Worm (Caenorhabditis elegans) whole organism, L4 larva: ENCODE results near the gene lgc-30.

Source experiments
- F10B5.3 ChIP-seq: sonication (generic microtip); optimal IDR thresholded peaks from 2 replicates; lab custom pipeline; 2016; ENCODE audit warnings: mild to moderate bottlenecking, missing genetic modification characterization, missing compliant biosample characterization
- F37D6.2 ChIP-seq: sonication (generic microtip); optimal IDR thresholded peaks from 2 replicates; lab custom pipeline; 2016; ENCODE audit warnings: mild to moderate bottlenecking, missing genetic modification characterization, missing compliant biosample characterization
- F44E2.7 ChIP-seq: fragments of 200-800 bp; sonication (Bioruptor generic); IDR thresholded peaks from 2 replicates; pipeline ENCODE4 v2.1.2; 2022; ENCODE audit warnings: missing genetic modification characterization, missing compliant biosample characterization
- F49E8.2 ChIP-seq: sonication (generic microtip); optimal IDR thresholded peaks from 2 replicates; lab custom pipeline; 2016; ENCODE audit warnings: missing compliant biosample characterization, mild to moderate bottlenecking, missing genetic modification characterization, borderline replicate concordance
- R02D3.7 ChIP-seq: fragments of 150-350 bp; sonication (generic microtip); optimal IDR thresholded peaks from 3 replicates; lab custom pipeline; 2014; ENCODE audit warnings: missing biosample characterization, missing genetic modification characterization
- Y105C5A.15 ChIP-seq: fragments of 200-800 bp; sonication (Bioruptor generic); IDR thresholded peaks from 2 replicates; pipeline ENCODE4 v1.3.6; 2022; ENCODE audit warnings: missing genetic modification characterization, missing compliant biosample characterization
- Y5F2A.4 ChIP-seq: fragments of 200-800 bp; sonication (Bioruptor generic); optimal IDR thresholded peaks from 2 replicates; lab custom pipeline; 2018; ENCODE audit warnings: mild to moderate bottlenecking, missing genetic modification characterization, missing compliant biosample characterization
- Y75B8A.6 ChIP-seq: fragments of 200-800 bp; sonication (Bioruptor generic); IDR thresholded peaks from 2 replicates; pipeline ENCODE4 v1.3.6; 2022; ENCODE audit warnings: missing genetic modification reagents, missing genetic modification characterization, missing compliant biosample characterization
- ZK337.2 ChIP-seq: fragments of 200-800 bp; sonication (Bioruptor generic); IDR thresholded peaks from 2 replicates; pipeline ENCODE4 v1.3.6; 2022; ENCODE audit warnings: missing genetic modification reagents, missing genetic modification characterization, missing compliant biosample characterization
- ama-1 ChIP-seq: fragments of 150-350 bp; optimal IDR thresholded peaks from 2 replicates; lab custom pipeline; 2014; ENCODE audit warnings: inconsistent platforms, mixed read lengths
- attf-4 ChIP-seq: sonication (generic microtip); optimal IDR thresholded peaks from 3 replicates; lab custom pipeline; 2017; ENCODE audit warnings: missing biosample characterization, missing genetic modification characterization
- ceh-28 ChIP-seq: fragments of 150-350 bp; optimal IDR thresholded peaks from 2 replicates; lab custom pipeline; 2014; ENCODE audit warnings: missing biosample characterization, missing genetic modification reagents, missing genetic modification characterization
- ceh-44 ChIP-seq: fragments of 200-800 bp; sonication (Bioruptor generic); IDR thresholded peaks from 2 replicates; pipeline ENCODE4 v1.3.6; 2022; ENCODE audit warnings: missing genetic modification reagents, missing genetic modification characterization, missing compliant biosample characterization
- ceh-82 ChIP-seq: sonication (generic microtip); optimal IDR thresholded peaks from 2 replicates; lab custom pipeline; 2017; ENCODE audit warnings: missing biosample characterization, missing genetic modification characterization
- ces-1 ChIP-seq: fragments of 150-350 bp; sonication (generic microtip); optimal IDR thresholded peaks from 4 replicates; lab custom pipeline; 2014; ENCODE audit warnings: missing biosample characterization, missing genetic modification reagents, missing genetic modification characterization
- daf-12 ChIP-seq: fragments of 150-350 bp; optimal IDR thresholded peaks from 2 replicates; lab custom pipeline; 2014; ENCODE audit warnings: missing biosample characterization, missing genetic modification reagents, missing genetic modification characterization
- daf-8 ChIP-seq: fragments of 200-800 bp; sonication (Bioruptor generic); IDR thresholded peaks from 2 replicates; pipeline ENCODE4 v1.3.6; 2022; ENCODE audit warnings: missing genetic modification characterization, missing compliant biosample characterization
- dpl-1 ChIP-seq: fragments of 150-350 bp; optimal IDR thresholded peaks from 2 replicates; lab custom pipeline; 2014; ENCODE audit warnings: missing biosample characterization, missing genetic modification reagents, missing genetic modification characterization
- egl-27 ChIP-seq: sonication (generic microtip); optimal IDR thresholded peaks from 3 replicates; lab custom pipeline; 2017; ENCODE audit warnings: missing biosample characterization, missing genetic modification reagents, missing genetic modification characterization
- fkh-10 ChIP-seq: fragments of 150-350 bp; optimal IDR thresholded peaks from 2 replicates; lab custom pipeline; 2014; ENCODE audit warnings: missing biosample characterization, missing genetic modification reagents, missing genetic modification characterization
- fos-1 ChIP-seq: fragments of 150-350 bp; optimal IDR thresholded peaks from 2 replicates; lab custom pipeline; 2014; ENCODE audit warnings: missing biosample characterization, missing genetic modification characterization
- gei-8 ChIP-seq: fragments of 200-800 bp; sonication (Bioruptor generic); optimal IDR thresholded peaks from 2 replicates; lab custom pipeline; 2018; ENCODE audit warnings: mild to moderate bottlenecking, missing genetic modification characterization, missing compliant biosample characterization
- hif-1 ChIP-seq, 2 experiments: sonication (generic microtip); optimal IDR thresholded peaks; 2 replicates each; lab custom pipeline; 2016 to 2017; ENCODE audit warnings: missing compliant biosample characterization in 2 of 2, missing genetic modification characterization in 2 of 2, missing genetic modification reagents in 2 of 2, missing genotype in 2 of 2, mild to moderate bottlenecking in 1 of 2
- hlh-11 ChIP-seq: fragments of 200-800 bp; sonication (Bioruptor generic); optimal IDR thresholded peaks from 2 replicates; lab custom pipeline; 2018; ENCODE audit warnings: mild to moderate bottlenecking, missing genetic modification characterization, missing compliant biosample characterization
- hmg-1.1 ChIP-seq: fragments of 200-800 bp; sonication (Bioruptor generic); IDR thresholded peaks from 2 replicates; pipeline ENCODE4 v1.3.6; 2022; ENCODE audit warnings: missing genetic modification reagents, missing genetic modification characterization, missing compliant biosample characterization
- jun-1 ChIP-seq: fragments of 150-350 bp; optimal IDR thresholded peaks from 2 replicates; lab custom pipeline; 2014; ENCODE audit warnings: missing biosample characterization, missing genetic modification reagents, missing genetic modification characterization
- lim-7 ChIP-seq: fragments of 200-800 bp; sonication (Bioruptor generic); IDR thresholded peaks from 2 replicates; pipeline ENCODE4 v1.3.6; 2022; ENCODE audit warnings: missing genetic modification characterization, missing compliant biosample characterization
- lin-15B ChIP-seq: fragments of 150-350 bp; sonication (generic microtip); optimal IDR thresholded peaks from 3 replicates; lab custom pipeline; 2014; ENCODE audit warnings: missing biosample characterization, missing genetic modification characterization
- lin-39 ChIP-seq: fragments of 150-350 bp; optimal IDR thresholded peaks from 2 replicates; lab custom pipeline; 2014; ENCODE audit warnings: missing biosample characterization, missing genetic modification reagents, missing genetic modification characterization
- lsy-2 ChIP-seq, 2 experiments: fragments of 150-350 bp in 1 of 2; sonication (generic microtip) in 1 of 2; optimal IDR thresholded peaks; 2 replicates each; lab custom pipeline; 2014 to 2017; ENCODE audit warnings: missing biosample characterization in 2 of 2, missing genetic modification characterization in 2 of 2
- madf-5 ChIP-seq, 2 experiments: fragments of 200-800 bp; sonication (Bioruptor generic); IDR thresholded peaks; 2 replicates each; pipeline ENCODE4 v1.3.6; 2022; ENCODE audit warnings: missing compliant biosample characterization in 2 of 2, missing genetic modification characterization in 2 of 2
- mdl-1 ChIP-seq, 2 experiments: fragments of 150-350 bp in 1 of 2; sonication (generic microtip) in 1 of 2; optimal IDR thresholded peaks; 2 replicates each; lab custom pipeline; 2014 to 2017; ENCODE audit warnings: missing biosample characterization in 2 of 2, missing genetic modification characterization in 2 of 2
- mdt-29 ChIP-seq: fragments of 200-800 bp; sonication (Bioruptor generic); IDR thresholded peaks from 2 replicates; pipeline ENCODE4 v1.3.6; 2022; ENCODE audit warnings: missing genetic modification reagents, missing genetic modification characterization, missing compliant biosample characterization
- mep-1 ChIP-seq: fragments of 150-350 bp; sonication (generic microtip); optimal IDR thresholded peaks from 3 replicates; lab custom pipeline; 2014; ENCODE audit warnings: missing biosample characterization, missing genetic modification characterization
- mes-2 ChIP-seq: sonication (generic microtip); optimal IDR thresholded peaks from 2 replicates; lab custom pipeline; 2016; ENCODE audit warnings: missing genotype, mild to moderate bottlenecking, missing genetic modification characterization, missing compliant biosample characterization; ENCODE audit not compliant: poor library complexity, severe bottlenecking
- nhr-237 ChIP-seq: sonication (generic microtip); optimal IDR thresholded peaks from 2 replicates; lab custom pipeline; 2017; ENCODE audit warnings: missing biosample characterization, missing genetic modification characterization
- nhr-42 ChIP-seq: fragments of 200-800 bp; sonication (Bioruptor generic); IDR thresholded peaks from 2 replicates; pipeline ENCODE4 v1.3.6; 2022; ENCODE audit warnings: missing genetic modification characterization, missing compliant biosample characterization
- nhr-48 ChIP-seq: sonication (generic microtip); optimal IDR thresholded peaks from 2 replicates; lab custom pipeline; 2016; ENCODE audit warnings: mild to moderate bottlenecking, missing genetic modification characterization, missing compliant biosample characterization
- nhr-76 ChIP-seq: fragments of 150-350 bp; optimal IDR thresholded peaks from 2 replicates; lab custom pipeline; 2014; ENCODE audit warnings: missing biosample characterization, missing genetic modification characterization
- nhr-77 ChIP-seq: fragments of 150-350 bp; optimal IDR thresholded peaks from 2 replicates; lab custom pipeline; 2014; ENCODE audit warnings: missing biosample characterization, missing genetic modification characterization
- pha-4 ChIP-seq, 2 experiments: fragments of 150-350 bp in 1 of 2; fragments of 200-800 bp in 1 of 2; sonication (Bioruptor generic) in 1 of 2; IDR thresholded peaks in 1 of 2; optimal IDR thresholded peaks in 1 of 2; 2 replicates each; pipeline versions ENCODE4 v1.3.6 to Lab custom; 2014 to 2022; ENCODE audit warnings: missing genetic modification characterization in 2 of 2, missing genetic modification reagents in 2 of 2, missing biosample characterization in 1 of 2, missing compliant biosample characterization in 1 of 2
- pqm-1 ChIP-seq: sonication (generic microtip); optimal IDR thresholded peaks from 2 replicates; lab custom pipeline; 2017; ENCODE audit warnings: missing biosample characterization, missing genetic modification characterization
- rbr-2 ChIP-seq: sonication (generic microtip); optimal IDR thresholded peaks from 2 replicates; lab custom pipeline; 2016; ENCODE audit warnings: missing genotype, missing genetic modification characterization, missing compliant biosample characterization
- saeg-2 ChIP-seq: fragments of 200-800 bp; sonication (Bioruptor generic); IDR thresholded peaks from 2 replicates; pipeline ENCODE4 v1.3.6; 2022; ENCODE audit warnings: missing genetic modification reagents, missing genetic modification characterization, missing compliant biosample characterization
- skn-1 ChIP-seq: fragments of 150-350 bp; optimal IDR thresholded peaks from 2 replicates; lab custom pipeline; 2014; ENCODE audit warnings: missing biosample characterization, missing genetic modification characterization
- spr-1 ChIP-seq: sonication (generic microtip); optimal IDR thresholded peaks from 2 replicates; lab custom pipeline; 2016; ENCODE audit warnings: mild to moderate bottlenecking, missing genetic modification characterization, missing compliant biosample characterization
- spr-3 ChIP-seq: fragments of 200-800 bp; sonication (Bioruptor generic); optimal IDR thresholded peaks from 2 replicates; lab custom pipeline; 2018; ENCODE audit warnings: mild to moderate bottlenecking, missing genetic modification characterization, missing compliant biosample characterization
- tra-1 ChIP-seq: fragments of 200-800 bp; sonication (Bioruptor generic); IDR thresholded peaks from 2 replicates; pipeline ENCODE4 v1.3.6; 2022; ENCODE audit warnings: missing genetic modification reagents, missing genetic modification characterization, missing compliant biosample characterization
- unc-130 ChIP-seq: sonication (generic microtip); optimal IDR thresholded peaks from 2 replicates; lab custom pipeline; 2016; ENCODE audit warnings: missing genetic modification reagents, missing genetic modification characterization, missing compliant biosample characterization
- zfp-2 ChIP-seq: sonication (generic microtip); optimal IDR thresholded peaks from 2 replicates; lab custom pipeline; 2016; ENCODE audit warnings: mild to moderate bottlenecking, missing genetic modification characterization, missing compliant biosample characterization
- zfp-3 ChIP-seq: fragments of 200-800 bp; sonication (Bioruptor generic); conservative IDR thresholded peaks from 2 replicates; pipeline ENCODE4 v1.3.6; 2022; ENCODE audit warnings: missing genetic modification reagents, missing genetic modification characterization, missing compliant biosample characterization

The lgc-30 gene

DNA sequence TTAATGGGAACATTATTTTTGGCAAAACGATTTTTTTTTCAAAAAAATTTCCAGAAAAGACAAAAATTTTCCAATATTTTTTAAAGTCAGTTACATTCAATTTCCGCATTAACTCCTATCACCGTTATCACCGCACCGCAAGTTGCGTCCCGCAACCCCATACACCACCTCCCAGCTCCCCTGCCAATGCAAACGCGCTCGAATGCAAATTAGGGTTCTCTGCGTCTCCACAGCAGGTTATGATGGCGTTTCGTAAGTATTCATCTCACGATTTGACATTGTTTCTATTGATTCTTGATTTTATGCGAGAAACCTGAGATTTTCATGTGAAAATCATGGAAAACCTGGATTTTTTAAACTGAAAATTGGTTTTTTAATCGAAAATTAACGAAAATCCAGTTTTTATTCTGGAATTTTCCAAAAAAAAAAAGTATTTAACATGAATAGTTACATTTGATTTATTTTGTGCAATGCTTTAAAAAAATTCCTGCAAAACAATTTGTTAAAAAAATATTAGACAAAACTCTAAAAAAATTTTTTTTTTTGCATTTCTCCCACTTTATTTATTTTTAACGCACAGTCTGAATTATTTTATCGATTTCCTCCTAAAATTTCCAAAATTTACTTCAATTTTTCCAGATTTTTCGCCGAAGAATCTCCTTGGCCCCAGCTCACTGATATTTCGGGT lies 39.8 kb upstream of the lgc-30 start, which contains the start of gene mak-2 (continued):
- no peak for TF ChIP-seq zfp-3 (GFP tag; lab: Robert Waterston, UW)
- peak in 1 of 2 experiments; percentile 47 for TF ChIP-seq mdl-1 (tag; optimal IDR thresholded peaks at IDR 0.05; lab: Kevin White, UChicago)
- TF ChIP-seq attf-4 (tag; lab: Kevin White, UChicago) = no peak
- no peak for TF ChIP-seq Y75B8A.6 (GFP tag; lab: Robert Waterston, UW)
- TF ChIP-seq lim-7 (GFP tag; lab: Robert Waterston, UW) = no peak
- peak; percentile 7 for TF ChIP-seq fkh-10
- TF ChIP-seq dpl-1 (GFP tag; lab: Kevin White, UChicago) = peak; percentile 78
- TF ChIP-seq spr-3 (GFP tag; lab: Kevin White, UChicago) = no peak
- TF ChIP-seq zfp-2 (tag; lab: Kevin White, UChicago) = no peak
- no peak for TF ChIP-seq spr-1 (tag; lab: Kevin White, UChicago)
- no peak for TF ChIP-seq daf-8 (GFP tag; lab: Robert Waterston, UW)
- TF ChIP-seq ama-1 (lab: Kevin White, UChicago) = no peak
- TF ChIP-seq mdt-29 (GFP tag; lab: Robert Waterston, UW) = no peak
- TF ChIP-seq F44E2.7 = no peak
- peak; percentile 67 for TF ChIP-seq hmg-1.1
- peak; percentile 71 for TF ChIP-seq hlh-11 (tag; lab: Kevin White, UChicago)
- TF ChIP-seq daf-12 = no peak
- TF ChIP-seq fos-1 (tag; lab: Kevin White, UChicago) = no peak
- peak; percentile 25 to 84 for TF ChIP-seq lsy-2 (tag; optimal IDR thresholded peaks at IDR 0.05; lab: Kevin White, UChicago)
- TF ChIP-seq nhr-76 (tag; lab: Kevin White, UChicago) = no peak
- TF ChIP-seq pha-4 (GFP tag; IDR thresholded peaks at IDR 0.05; lab: Robert Waterston, UW) = no peak
- peak; percentile 12 for TF ChIP-seq pha-4 (tag; optimal IDR thresholded peaks at IDR 0.05; lab: Kevin White, UChicago)
- TF ChIP-seq R02D3.7 (tag; lab: Kevin White, UChicago) = no peak
- TF ChIP-seq ceh-44 = no peak
- no peak for TF ChIP-seq egl-27 (tag; lab: Kevin White, UChicago)
- no peak for TF ChIP-seq ZK337.2 (GFP tag; lab: Robert Waterston, UW)
- TF ChIP-seq pqm-1 (tag; lab: Kevin White, UChicago) = peak; percentile 74
- TF ChIP-seq ces-1 (GFP tag; lab: Kevin White, UChicago) = no peak
- peak; percentile 84 for TF ChIP-seq mes-2 (tag; lab: Kevin White, UChicago)
- no peak for TF ChIP-seq lin-39 (tag; lab: Kevin White, UChicago)
- TF ChIP-seq rbr-2 (tag; lab: Kevin White, UChicago) = peak; percentile 68
- no peak for TF ChIP-seq skn-1 (tag; lab: Kevin White, UChicago)
- no peak for TF ChIP-seq F49E8.2 (tag; lab: Kevin White, UChicago)
- peak; percentile 86 for TF ChIP-seq mep-1 (tag; lab: Kevin White, UChicago)
- no peak for TF ChIP-seq unc-130 (GFP tag; lab: Kevin White, UChicago)
- TF ChIP-seq nhr-42 = no peak
- no peak for TF ChIP-seq Y105C5A.15 (GFP tag; lab: Robert Waterston, UW)
- no peak for TF ChIP-seq F10B5.3
- no peak for TF ChIP-seq F37D6.2 (tag; lab: Kevin White, UChicago)
- TF ChIP-seq madf-5 (GFP tag; IDR thresholded peaks at IDR 0.05; lab: Robert Waterston, UW) = no peak
- no peak for TF ChIP-seq Y5F2A.4 (GFP tag; lab: Kevin White, UChicago)
- TF ChIP-seq hif-1 (tag; optimal IDR thresholded peaks at IDR 0.05; lab: Kevin White, UChicago) = peak in 1 of 2 experiments; percentile 43
- no peak for TF ChIP-seq ceh-28 (tag; lab: Kevin White, UChicago)
- TF ChIP-seq ceh-82 (tag; lab: Kevin White, UChicago) = no peak
- TF ChIP-seq lin-15B (tag; lab: Kevin White, UChicago) = peak; percentile 52
- TF ChIP-seq nhr-48 (tag; lab: Kevin White, UChicago) = no peak
- TF ChIP-seq jun-1 (tag; lab: Kevin White, UChicago) = no peak
- TF ChIP-seq tra-1 = no peak
- TF ChIP-seq gei-8 (GFP tag; lab: Kevin White, UChicago) = no peak
- TF ChIP-seq nhr-77 (tag; lab: Kevin White, UChicago) = peak; percentile 74
- TF ChIP-seq saeg-2 = no peak
- no peak for TF ChIP-seq nhr-237
